Worm (Caenorhabditis elegans) whole organism, L4/young adult: ENCODE data around the gene str-130.

ENCODE experiments used
- W03F9.2 ChIP-seq: fragments of 150-350 bp; optimal IDR thresholded peaks from 2 replicates; lab custom pipeline; 2014; ENCODE audit warnings: missing biosample characterization, missing genetic modification characterization
- dao-5 ChIP-seq: sonication (generic microtip); optimal IDR thresholded peaks from 2 replicates; lab custom pipeline; 2016; ENCODE audit warnings: missing genotype, missing genetic modification characterization, moderate library complexity, missing compliant biosample characterization
- him-1 ChIP-seq: sonication (generic microtip); optimal IDR thresholded peaks from 2 replicates; lab custom pipeline; 2016; ENCODE audit warnings: missing genotype, missing genetic modification reagents, missing genetic modification characterization, missing compliant biosample characterization

DNA sequence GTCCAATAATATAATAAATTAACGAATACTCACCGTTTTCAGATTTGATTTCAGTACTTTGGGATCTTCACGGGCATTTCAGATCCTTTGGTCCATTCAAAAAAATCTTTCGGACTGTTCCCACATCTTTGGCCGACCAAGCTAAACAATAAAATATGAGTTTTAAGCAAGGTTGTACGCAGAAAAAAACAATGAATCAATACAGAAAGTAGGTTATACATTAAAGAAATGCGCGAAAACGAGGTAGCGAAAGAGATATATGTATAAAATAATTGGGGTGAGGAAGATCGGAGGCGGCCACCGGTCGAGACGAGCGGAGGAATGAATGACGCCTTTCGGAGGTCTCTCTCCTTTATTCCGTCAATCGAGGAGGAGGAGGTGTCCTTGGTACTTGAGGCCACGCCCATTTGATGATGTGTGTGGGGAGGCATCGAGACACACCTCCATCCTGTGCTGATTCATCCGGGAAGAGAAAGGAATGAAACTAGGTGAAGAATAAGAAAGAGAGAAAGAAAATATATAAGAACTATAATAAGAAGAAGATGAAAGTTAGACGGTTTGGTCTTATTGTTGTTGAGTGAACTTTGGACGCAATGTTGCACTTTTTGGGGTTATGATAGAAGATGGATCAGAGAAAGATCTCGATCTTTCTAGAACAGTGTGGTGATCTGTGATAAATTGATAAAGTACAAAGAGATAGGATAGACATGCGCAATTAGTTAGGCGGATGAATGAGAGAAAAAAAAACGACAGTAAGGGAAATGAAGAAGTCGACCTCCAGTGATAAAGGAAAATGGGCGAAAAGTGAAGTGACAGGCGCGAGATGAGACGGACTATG is 50.0 kb downstream of the str-130 start:
- TF ChIP-seq dao-5 (no peak), W03F9.2 (no peak), him-1 (tag; lab: Kevin White, UChicago) (no peak)
